Fruit fly (Drosophila melanogaster) whole organism, embryonic: ENCODE results near the gene CG8329.

ENCODE experiments used
- Atf6 ChIP-seq: fragments of 200-800 bp; sonication (Bioruptor generic); IDR thresholded peaks from 2 replicates; pipeline ENCODE4 v1.3.6; 2022; ENCODE audit warnings: missing biosample characterization, missing genetic modification characterization
- Awh ChIP-seq: fragments of 200-800 bp; sonication (Bioruptor generic); IDR thresholded peaks from 2 replicates; pipeline ENCODE4, ENCODE4 v1.3.6; 2022; ENCODE audit warnings: missing biosample characterization, missing genetic modification characterization
- BtbVII ChIP-seq: fragments of 200-800 bp; sonication (Bioruptor generic); optimal IDR thresholded peaks from 3 replicates; lab custom pipeline; 2017; ENCODE audit warnings: missing biosample characterization, mild to moderate bottlenecking, missing genetic modification characterization
- CG10543 ChIP-seq: fragments of 200-800 bp; sonication (Bioruptor generic); optimal IDR thresholded peaks from 3 replicates; lab custom pipeline; 2017; ENCODE audit warnings: missing biosample characterization, mild to moderate bottlenecking, missing genetic modification characterization, moderate library complexity
- CG1233 ChIP-seq: fragments of 200-800 bp; sonication (Bioruptor generic); optimal IDR thresholded peaks from 4 replicates; lab custom pipeline; 2018; ENCODE audit warnings: missing biosample characterization, mild to moderate bottlenecking, missing genetic modification characterization
- CG13296 ChIP-seq: fragments of 200-800 bp; sonication (Bioruptor generic); optimal IDR thresholded peaks from 3 replicates; lab custom pipeline; 2018; ENCODE audit warnings: missing biosample characterization, mild to moderate bottlenecking, missing genetic modification characterization
- CG15479 ChIP-seq: fragments of 200-800 bp; sonication (Bioruptor generic); optimal IDR thresholded peaks from 3 replicates; lab custom pipeline; 2019; ENCODE audit warnings: missing biosample characterization, mild to moderate bottlenecking, missing genetic modification characterization, moderate library complexity
- CG15601 ChIP-seq: fragments of 200-800 bp; sonication (Bioruptor generic); optimal IDR thresholded peaks from 3 replicates; lab custom pipeline; 2019; ENCODE audit warnings: missing biosample characterization, mild to moderate bottlenecking, missing genetic modification characterization, moderate library complexity
- CG1647 ChIP-seq: fragments of 200-800 bp; sonication (Bioruptor generic); optimal IDR thresholded peaks from 3 replicates; lab custom pipeline; 2016; ENCODE audit warnings: missing biosample characterization, missing genetic modification characterization
- CG16815 ChIP-seq: fragments of 200-800 bp; sonication (Bioruptor generic); optimal IDR thresholded peaks from 3 replicates; lab custom pipeline; 2017; ENCODE audit warnings: missing biosample characterization, mild to moderate bottlenecking, missing genetic modification characterization
- CG17385 ChIP-seq: fragments of 200-800 bp; sonication (Bioruptor generic); optimal IDR thresholded peaks from 3 replicates; lab custom pipeline; 2018; ENCODE audit warnings: missing biosample characterization, mild to moderate bottlenecking, missing genetic modification characterization
- CG17612 ChIP-seq: fragments of 200-800 bp; sonication (Bioruptor generic); IDR thresholded peaks from 2 replicates; pipeline ENCODE4 v1.3.6; 2022; ENCODE audit warnings: missing biosample characterization, missing genetic modification characterization
- CG18599 ChIP-seq: fragments of 200-800 bp; sonication (Bioruptor generic); optimal IDR thresholded peaks from 3 replicates; lab custom pipeline; 2017; ENCODE audit warnings: missing biosample characterization, missing genetic modification characterization, mild to moderate bottlenecking, moderate library complexity, missing genetic modification reagents
- CG4424 ChIP-seq: fragments of 200-800 bp; sonication (Bioruptor generic); optimal IDR thresholded peaks from 3 replicates; lab custom pipeline; 2016; ENCODE audit warnings: missing biosample characterization, missing genetic modification characterization
- CG4854 ChIP-seq: fragments of 200-800 bp; sonication (Bioruptor generic); optimal IDR thresholded peaks from 2 replicates; lab custom pipeline; 2016; ENCODE audit warnings: missing biosample characterization, missing genetic modification characterization, inconsistent platforms
- CG6765 ChIP-seq: fragments of 200-800 bp; sonication (Bioruptor generic); optimal IDR thresholded peaks from 3 replicates; lab custom pipeline; 2017; ENCODE audit warnings: missing biosample characterization, mild to moderate bottlenecking, missing genetic modification characterization
- CG7372 ChIP-seq: fragments of 200-800 bp; sonication (Bioruptor generic); IDR thresholded peaks from 2 replicates; pipeline ENCODE4 v1.3.6; 2022; ENCODE audit warnings: missing biosample characterization, missing genetic modification characterization
- CG7839 ChIP-seq: fragments of 200-800 bp; sonication (Bioruptor generic); optimal IDR thresholded peaks from 3 replicates; lab custom pipeline; 2018; ENCODE audit warnings: missing biosample characterization, mild to moderate bottlenecking, missing genetic modification characterization, moderate library complexity
- CG7963 ChIP-seq: fragments of 200-800 bp; sonication (Bioruptor generic); IDR thresholded peaks from 3 replicates; pipeline ENCODE4 v1.3.6; 2022; ENCODE audit warnings: missing biosample characterization, missing genetic modification characterization; ENCODE audit not compliant: partially characterized antibody
- CTCF ChIP-seq: fragments of 200-800 bp; sonication (Bioruptor generic); optimal IDR thresholded peaks from 2 replicates; lab custom pipeline; 2017; ENCODE audit warnings: missing biosample characterization, mild to moderate bottlenecking, missing genetic modification characterization, moderate library complexity
- CrebB ChIP-seq: fragments of 200-800 bp; sonication (Bioruptor generic); optimal IDR thresholded peaks from 3 replicates; lab custom pipeline; 2018; ENCODE audit warnings: missing biosample characterization, mild to moderate bottlenecking, missing genetic modification characterization
- Deaf1 ChIP-seq: fragments of 200-800 bp; optimal IDR thresholded peaks from 3 replicates; lab custom pipeline; 2019; ENCODE audit warnings: missing biosample characterization, mild to moderate bottlenecking, missing genetic modification characterization, moderate library complexity
- H15 ChIP-seq: fragments of 200-800 bp; sonication (Bioruptor generic); IDR thresholded peaks from 3 replicates; pipeline ENCODE4 v1.3.6; 2022; ENCODE audit warnings: missing biosample characterization, missing genetic modification characterization
- HmgD ChIP-seq: fragments of 200-800 bp; sonication (Bioruptor generic); optimal IDR thresholded peaks from 3 replicates; lab custom pipeline; 2016; ENCODE audit warnings: missing biosample characterization, missing genetic modification characterization
- MESR4 ChIP-seq: fragments of 200-800 bp; sonication (Bioruptor generic); optimal IDR thresholded peaks from 2 replicates; lab custom pipeline; 2018; ENCODE audit warnings: missing biosample characterization, mild to moderate bottlenecking, missing genetic modification characterization, moderate library complexity
- Nf-YA ChIP-seq: fragments of 200-800 bp; sonication (Bioruptor generic); IDR thresholded peaks from 2 replicates; pipeline ENCODE4 v1.3.6; 2022; ENCODE audit warnings: missing biosample characterization, missing genetic modification characterization
- Scr ChIP-seq: fragments of 200-800 bp; sonication (Bioruptor generic); IDR thresholded peaks from 2 replicates; pipeline ENCODE4 v1.3.6; 2022; ENCODE audit warnings: missing biosample characterization, missing genetic modification characterization; ENCODE audit not compliant: partially characterized antibody
- Sin3A ChIP-seq: fragments of >200 bp; optimal IDR thresholded peaks from 2 replicates; lab custom pipeline; 2018
- ash1 ChIP-seq: fragments of 200-800 bp; sonication (Bioruptor generic); optimal IDR thresholded peaks from 2 replicates; lab custom pipeline; 2018; ENCODE audit warnings: missing biosample characterization, mild to moderate bottlenecking, missing genetic modification characterization
- bbx ChIP-seq: fragments of 200-800 bp; sonication (Bioruptor generic); IDR thresholded peaks from 2 replicates; pipeline ENCODE4 v1.3.6; 2022; ENCODE audit warnings: missing biosample characterization, missing genetic modification characterization; ENCODE audit not compliant: partially characterized antibody
- cad ChIP-seq: fragments of >200 bp; optimal IDR thresholded peaks from 2 replicates; lab custom pipeline; 2017; ENCODE audit warnings: missing biosample characterization, missing genetic modification characterization
- chif ChIP-seq, 2 experiments: fragments of 200-800 bp; sonication (Bioruptor generic); optimal IDR thresholded peaks; 3 replicates each; lab custom pipeline; 2016; ENCODE audit warnings: missing biosample characterization in 2 of 2, missing genetic modification characterization in 2 of 2
- croc ChIP-seq: fragments of 200-800 bp; sonication (Bioruptor generic); conservative IDR thresholded peaks from 3 replicates; pipeline ENCODE4 v1.3.6; 2022; ENCODE audit warnings: missing biosample characterization, missing genetic modification characterization
- ewg ChIP-seq: fragments of 200-800 bp; sonication (Bioruptor generic); optimal IDR thresholded peaks from 3 replicates; lab custom pipeline; 2017; ENCODE audit warnings: mild to moderate bottlenecking, missing biosample characterization, missing genetic modification reagents, missing genetic modification characterization
- fd102C ChIP-seq: fragments of 200-800 bp; sonication (Bioruptor generic); optimal IDR thresholded peaks from 2 replicates; lab custom pipeline; 2018; ENCODE audit warnings: missing biosample characterization, mild to moderate bottlenecking, missing genetic modification characterization, moderate library complexity
- fd3F ChIP-seq: fragments of 200-800 bp; sonication (Bioruptor generic); optimal IDR thresholded peaks from 2 replicates; lab custom pipeline; 2018; ENCODE audit warnings: missing biosample characterization, mild to moderate bottlenecking, missing genetic modification characterization, moderate library complexity
- fd64A ChIP-seq: fragments of 200-800 bp; sonication (Bioruptor generic); optimal IDR thresholded peaks from 3 replicates; lab custom pipeline; 2018; ENCODE audit warnings: missing biosample characterization, mild to moderate bottlenecking, missing genetic modification characterization
- gfzf ChIP-seq: fragments of 200-800 bp; sonication (Bioruptor generic); optimal IDR thresholded peaks from 2 replicates; lab custom pipeline; 2016; ENCODE audit warnings: missing biosample characterization, mild to moderate bottlenecking, missing genetic modification characterization, moderate library complexity
- kay ChIP-seq: fragments of 200-800 bp; sonication (Bioruptor generic); optimal IDR thresholded peaks from 2 replicates; lab custom pipeline; 2016; ENCODE audit warnings: missing biosample characterization, missing genetic modification characterization
- lab ChIP-seq: fragments of 200-800 bp; sonication (Bioruptor generic); optimal IDR thresholded peaks from 3 replicates; lab custom pipeline; 2017; ENCODE audit warnings: missing biosample characterization, missing genetic modification characterization, mild to moderate bottlenecking, moderate library complexity, missing genetic modification reagents
- lilli ChIP-seq: fragments of 200-800 bp; sonication (Bioruptor generic); optimal IDR thresholded peaks from 3 replicates; lab custom pipeline; 2016; ENCODE audit warnings: missing biosample characterization, missing genetic modification characterization
- maf-S ChIP-seq: fragments of 200-800 bp; sonication (Bioruptor generic); optimal IDR thresholded peaks from 2 replicates; lab custom pipeline; 2016; ENCODE audit warnings: missing biosample characterization, missing genetic modification characterization
- mld ChIP-seq: fragments of 200-800 bp; sonication (Bioruptor generic); IDR thresholded peaks from 3 replicates; pipeline ENCODE4 v1.3.6; 2022; ENCODE audit warnings: missing biosample characterization, missing genetic modification characterization; ENCODE audit not compliant: partially characterized antibody
- nau ChIP-seq: fragments of 200-800 bp; sonication (Bioruptor generic); optimal IDR thresholded peaks from 3 replicates; lab custom pipeline; 2017; ENCODE audit warnings: missing biosample characterization, mild to moderate bottlenecking, missing genetic modification characterization, missing genetic modification reagents
- sd ChIP-seq: fragments of 200-800 bp; sonication (Bioruptor generic); optimal IDR thresholded peaks from 3 replicates; lab custom pipeline; 2018; ENCODE audit warnings: missing biosample characterization, mild to moderate bottlenecking, missing genetic modification characterization, moderate library complexity
- sqz ChIP-seq: fragments of 200-800 bp; sonication (Bioruptor generic); optimal IDR thresholded peaks from 3 replicates; lab custom pipeline; 2018; ENCODE audit warnings: missing biosample characterization, mild to moderate bottlenecking, missing genetic modification characterization
- tx ChIP-seq: fragments of 200-800 bp; sonication (Bioruptor generic); optimal IDR thresholded peaks from 2 replicates; lab custom pipeline; 2016; ENCODE audit warnings: missing biosample characterization, missing genetic modification characterization
- vvl ChIP-seq: fragments of 200-800 bp; sonication (Bioruptor generic); IDR thresholded peaks from 2 replicates; pipeline ENCODE4 v1.3.6; 2022; ENCODE audit warnings: missing biosample characterization, missing genetic modification characterization
- wek ChIP-seq: fragments of 200-800 bp; sonication (Bioruptor generic); optimal IDR thresholded peaks from 3 replicates; lab custom pipeline; 2018; ENCODE audit warnings: missing biosample characterization, mild to moderate bottlenecking, missing genetic modification characterization, moderate library complexity

The CG8329 gene

dm6 chr3L:9614589-9615442 lies 23.1 kb upstream of the CG8329 start, which contains the start of gene LanB2 (continued):
- peak; percentile 57; the same call in 1 of the 3 replicates for TF ChIP-seq mld (GFP tag; lab: Robert Waterston, UW)
- peak; percentile 14 for TF ChIP-seq fd102C (GFP tag; lab: Kevin White, UChicago)
- peak; percentile 30 for TF ChIP-seq CG6765 (GFP tag; lab: Kevin White, UChicago)
- TF ChIP-seq Deaf1: peak; percentile 87
- TF ChIP-seq HmgD (GFP tag; lab: Kevin White, UChicago): no peak
- no peak for TF ChIP-seq CTCF (GFP tag; lab: Kevin White, UChicago)
- peak; percentile 23 for TF ChIP-seq sqz (GFP tag; lab: Kevin White, UChicago)
- TF ChIP-seq CG18599 (GFP tag; lab: Kevin White, UChicago): peak; percentile 54
- no peak for TF ChIP-seq maf-S (GFP tag; lab: Kevin White, UChicago)
- TF ChIP-seq Nf-YA: 0 out of 2 replicates have a peak, but pooled peaks have one; percentile 14
- TF ChIP-seq CG7372 (GFP tag; lab: Robert Waterston, UW): no peak
- no peak for TF ChIP-seq CG4854 (GFP tag; lab: Kevin White, UChicago)
- no peak for TF ChIP-seq CG4424
- no peak for TF ChIP-seq CG17612 (GFP tag; lab: Robert Waterston, UW)
- TF ChIP-seq cad (GFP tag; lab: Kevin White, UChicago): no peak
- no peak for TF ChIP-seq CG1233 (GFP tag; lab: Kevin White, UChicago)
- TF ChIP-seq CG7839 (tag; lab: Kevin White, UChicago): no peak
- no peak for TF ChIP-seq CG7963
- peak; percentile 49 for TF ChIP-seq lab (GFP tag; lab: Kevin White, UChicago)
- no peak for TF ChIP-seq CG15601 (tag; lab: Kevin White, UChicago)
- TF ChIP-seq Sin3A (lab: Kevin White, UChicago): no peak
- no peak for TF ChIP-seq gfzf
- peak; percentile 58 for TF ChIP-seq CG15479
- TF ChIP-seq CG17385 (GFP tag; lab: Kevin White, UChicago): no peak
- TF ChIP-seq tx (GFP tag; lab: Kevin White, UChicago): no peak
- 0 out of 2 replicates have a peak, but pooled peaks have one; percentile 29 for TF ChIP-seq vvl (GFP tag; lab: Robert Waterston, UW)
- peak; percentile 2 for TF ChIP-seq MESR4 (GFP tag; lab: Kevin White, UChicago)
- peak; percentile 29 for TF ChIP-seq fd64A (GFP tag; lab: Kevin White, UChicago)
- no peak for TF ChIP-seq chif (GFP tag; optimal IDR thresholded peaks at IDR 0.05; lab: Kevin White, UChicago)
- TF ChIP-seq Scr: 0 out of 2 replicates have a peak, but pooled peaks have one; percentile 20
- TF ChIP-seq fd3F: no peak
- peak; percentile 10 for TF ChIP-seq CG13296 (GFP tag; lab: Kevin White, UChicago)
- TF ChIP-seq CG16815 (GFP tag; lab: Kevin White, UChicago): no peak
- TF ChIP-seq Atf6 (GFP tag; lab: Robert Waterston, UW): peak; percentile 46; the same call in 1 of the 2 replicates
- TF ChIP-seq ewg (GFP tag; lab: Kevin White, UChicago): no peak
- TF ChIP-seq CrebB (tag; lab: Kevin White, UChicago): peak; percentile 64
- TF ChIP-seq kay: no peak
- TF ChIP-seq H15 (GFP tag; lab: Robert Waterston, UW): no peak
- TF ChIP-seq sd (tag; lab: Kevin White, UChicago): peak; percentile 45
- TF ChIP-seq croc (GFP tag; lab: Robert Waterston, UW): no peak
- TF ChIP-seq wek (GFP tag; lab: Kevin White, UChicago): peak; percentile 21
- TF ChIP-seq ash1 (GFP tag; lab: Kevin White, UChicago): no peak
- TF ChIP-seq bbx (GFP tag; lab: Robert Waterston, UW): peak; percentile 57; the same call in 1 of the 2 replicates
- TF ChIP-seq lilli (GFP tag; lab: Kevin White, UChicago): no peak
- TF ChIP-seq CG1647 (GFP tag; lab: Kevin White, UChicago): no peak
- no peak for TF ChIP-seq Awh (GFP tag; lab: Robert Waterston, UW)
- peak; percentile 47 for TF ChIP-seq BtbVII (GFP tag; lab: Kevin White, UChicago)
- TF ChIP-seq CG10543: peak; percentile 50
- TF ChIP-seq nau (GFP tag; lab: Kevin White, UChicago): no peak
